Fruit fly (Drosophila melanogaster) whole organism, larva: Measurements from ENCODE around the gene fzr.

ENCODE experiments used
- noc ChIP-seq: fragments of 200-800 bp; sonication (Bioruptor generic); optimal IDR thresholded peaks from 3 replicates; lab custom pipeline; 2019; ENCODE audit warnings: missing biosample characterization, mild to moderate bottlenecking, missing genetic modification characterization, moderate library complexity

Gene fzr

dm6 chrX:4635856-4636486, 43.4 kb downstream of the fzr start, which contains the start of the genes Alms1a and pon:
Alms1a (minus strand) TSS chrX:4636004.
pon (plus strand) TSS chrX:4636318.
- no peak for TF ChIP-seq noc (tag; lab: Kevin White, UChicago)

- TF ChIP-seq noc (tag; lab: Kevin White, UChicago) = no peak
These were observed 48.5 kb downstream of the fzr start, which contains the start of gene Alms1b for dm6 chrX:4630836-4631235. Alms1b (minus strand) TSS chrX:4630936.

- TF ChIP-seq noc (tag; lab: Kevin White, UChicago) = no peak
These were observed 52.2 kb downstream of the fzr start for dm6 chrX:4627160-4627559.

- TF ChIP-seq noc (tag; lab: Kevin White, UChicago) = no peak
These were observed 60.5 kb downstream of the fzr start for dm6 chrX:4618869-4619268.
